Fruit fly (Drosophila melanogaster): ENCODE results near the gene CG1637.

The CG1637 gene

DNA sequence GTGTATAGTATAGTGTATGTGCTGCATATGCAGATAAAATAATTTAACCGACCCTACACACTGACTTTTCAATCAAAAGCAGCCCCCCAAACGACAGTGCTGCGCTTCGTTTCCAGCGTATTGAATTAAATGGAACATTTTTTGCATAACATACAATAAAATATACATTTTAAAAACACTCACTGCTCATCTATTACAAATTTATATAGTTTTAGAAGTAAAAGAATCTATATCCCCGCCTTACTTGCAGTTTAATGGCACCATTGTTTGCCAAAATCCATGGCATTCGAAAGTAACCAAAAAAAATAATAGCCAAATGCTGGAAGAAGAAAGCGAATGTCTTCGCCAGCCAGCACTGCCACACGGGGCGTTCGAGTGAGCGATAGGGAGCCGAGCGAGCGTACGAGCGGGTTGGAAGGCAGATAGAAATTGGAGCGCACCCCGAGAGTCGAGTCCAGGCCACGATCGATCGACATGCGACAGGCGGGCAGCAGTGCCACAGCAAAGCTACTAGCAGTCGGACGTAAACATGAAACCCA is 35.9 kb downstream of the CG1637 start, which contains the start of gene CG15209 (continued):
- no peak for TF ChIP-seq da (GFP tag; optimal IDR thresholded peaks at IDR 0.05)
- no peak for TF ChIP-seq ash1 (GFP tag; optimal IDR thresholded peaks at IDR 0.05)
- TF ChIP-seq CG14014 (GFP tag; IDR thresholded peaks at IDR 0.05) = no peak
- no peak for TF ChIP-seq CG15601 (tag; optimal IDR thresholded peaks at IDR 0.05)
- no peak for TF ChIP-seq Hr3 (GFP tag; optimal IDR thresholded peaks at IDR 0.05)
- no peak for TF ChIP-seq CG8290 (GFP tag; optimal IDR thresholded peaks at IDR 0.05)
- TF ChIP-seq CG8290 (tag; optimal IDR thresholded peaks at IDR 0.05) = no peak
- TF ChIP-seq zfh1 (GFP tag; IDR thresholded peaks at IDR 0.05) = no peak
- TF ChIP-seq Ravus (GFP tag; IDR thresholded peaks at IDR 0.05) = no peak
- TF ChIP-seq B-H2 (GFP tag; optimal IDR thresholded peaks at IDR 0.05) = no peak
- no peak for TF ChIP-seq E2f1 (GFP tag; IDR thresholded peaks at IDR 0.05)
- TF ChIP-seq Camta (GFP tag; optimal IDR thresholded peaks at IDR 0.05) = no peak
- no peak for TF ChIP-seq CG8281 (tag; optimal IDR thresholded peaks at IDR 0.05)
- TF ChIP-seq CG3407 (GFP tag; optimal IDR thresholded peaks at IDR 0.05) = no peak
- no peak for TF ChIP-seq CG8388 (GFP tag; optimal IDR thresholded peaks at IDR 0.05)
- TF ChIP-seq grau (tag; optimal IDR thresholded peaks at IDR 0.05) = no peak
- TF ChIP-seq MBD-R2 (GFP tag; IDR thresholded peaks at IDR 0.05) = no peak
- TF ChIP-seq NC2β (GFP tag; optimal IDR thresholded peaks at IDR 0.05) = no peak
- TF ChIP-seq Xrp1 (GFP tag; IDR thresholded peaks at IDR 0.05) = no peak
- no peak for TF ChIP-seq Dbx (GFP tag; IDR thresholded peaks at IDR 0.05)
- TF ChIP-seq nerfin-1 (tag; optimal IDR thresholded peaks at IDR 0.05) = no peak
- no peak for TF ChIP-seq GATAe (GFP tag; conservative IDR thresholded peaks at IDR 0.05)
- TF ChIP-seq unpg (GFP tag; optimal IDR thresholded peaks at IDR 0.05) = no peak
- no peak for TF ChIP-seq Side (GFP tag; optimal IDR thresholded peaks at IDR 0.05)
- 0 out of 3 replicates have a peak, but pooled peaks have one; percentile 11 for TF ChIP-seq row (GFP tag; IDR thresholded peaks at IDR 0.05)
- no peak for TF ChIP-seq CG2678 (tag; optimal IDR thresholded peaks at IDR 0.05)
- TF ChIP-seq CkIIα-i1 (GFP tag; IDR thresholded peaks at IDR 0.05) = no peak
- no peak for TF ChIP-seq crc (GFP tag; optimal IDR thresholded peaks at IDR 0.05)
- TF ChIP-seq crol (GFP tag; IDR thresholded peaks at IDR 0.05) = no peak
- peak; percentile 11 for TF ChIP-seq sug (tag; optimal IDR thresholded peaks at IDR 0.05)
- TF ChIP-seq Hmr (GFP tag; optimal IDR thresholded peaks at IDR 0.05) = no peak
- no peak for TF ChIP-seq Pdp1 (GFP tag; optimal IDR thresholded peaks at IDR 0.05)
- TF ChIP-seq chn (GFP tag; optimal IDR thresholded peaks at IDR 0.05) = no peak
- TF ChIP-seq Sry-β (GFP tag; optimal IDR thresholded peaks at IDR 0.05) = peak; percentile 79

DNA sequence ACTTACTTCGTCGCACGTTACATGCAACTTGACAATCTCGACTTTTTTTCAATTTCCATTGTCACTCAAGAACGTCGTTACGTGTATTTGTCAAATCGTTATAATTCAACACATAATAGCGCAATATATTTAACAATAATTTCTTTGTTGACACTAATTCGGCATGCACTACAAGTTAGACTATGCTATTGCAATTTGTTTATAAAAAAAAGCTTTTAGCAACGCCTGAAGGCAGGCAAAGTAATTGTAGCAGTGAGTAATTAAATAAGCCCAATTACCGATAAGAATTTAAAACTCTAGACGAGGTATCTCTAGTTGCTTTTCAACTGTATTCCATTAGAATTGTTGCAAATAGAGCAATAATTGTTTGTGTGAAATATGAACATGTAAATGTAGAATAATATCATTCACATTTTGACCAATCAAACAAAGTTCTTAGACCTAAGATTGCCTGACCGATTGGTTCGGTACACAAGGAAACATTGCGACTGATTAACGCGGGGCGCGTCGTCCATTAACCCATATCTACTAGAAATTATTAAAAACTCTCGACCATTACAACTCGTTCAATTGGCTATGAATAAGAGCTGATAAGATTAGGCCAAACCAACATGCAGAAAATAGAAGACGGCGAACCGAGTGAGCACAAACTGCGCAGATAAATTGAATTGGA is 36.7 kb downstream of the CG1637 start:
- no peak for TF ChIP-seq CG8089 (GFP tag; optimal IDR thresholded peaks at IDR 0.05)
- TF ChIP-seq Pdp1 (GFP tag; optimal IDR thresholded peaks at IDR 0.05) = no peak
- TF ChIP-seq Sry-δ (GFP tag; optimal IDR thresholded peaks at IDR 0.05) = no peak
- no peak for TF ChIP-seq CG10462 (GFP tag; optimal IDR thresholded peaks at IDR 0.05)
- TF ChIP-seq sim (GFP tag; IDR thresholded peaks at IDR 0.05) = no peak
- TF ChIP-seq CG31224 (GFP tag; IDR thresholded peaks at IDR 0.05) = no peak
- TF ChIP-seq CG1603 (tag; optimal IDR thresholded peaks at IDR 0.05) = no peak
- no peak for TF ChIP-seq chm (GFP tag; IDR thresholded peaks at IDR 0.05)
- no peak for TF ChIP-seq CG32532 (GFP tag; IDR thresholded peaks at IDR 0.05)
- TF ChIP-seq Poxn (GFP tag; IDR thresholded peaks at IDR 0.05) = no peak
- TF ChIP-seq CG11723 (GFP tag; optimal IDR thresholded peaks at IDR 0.05) = no peak
- no peak for TF ChIP-seq Nf-YA (GFP tag; IDR thresholded peaks at IDR 0.05)
- TF ChIP-seq Nf-YB (GFP tag; optimal IDR thresholded peaks at IDR 0.05) = peak; percentile 35
- TF ChIP-seq Lpt (GFP tag; optimal IDR thresholded peaks at IDR 0.05) = no peak
- no peak for TF ChIP-seq Oaz (GFP tag; IDR thresholded peaks at IDR 0.05)
- TF ChIP-seq chinmo (GFP tag; IDR thresholded peaks at IDR 0.05; ENCODE audit: partially characterized antibody) = 0 out of 4 replicates have a peak, but pooled peaks have one; percentile 49
- TF ChIP-seq CG14667 (GFP tag; IDR thresholded peaks at IDR 0.05) = no peak
- TF ChIP-seq crol (GFP tag; IDR thresholded peaks at IDR 0.05) = no peak
- TF ChIP-seq trem (tag; optimal IDR thresholded peaks at IDR 0.05) = no peak
- no peak for TF ChIP-seq Xrp1 (GFP tag; IDR thresholded peaks at IDR 0.05)
- no peak for TF ChIP-seq CG11456 (GFP tag; IDR thresholded peaks at IDR 0.05)
- TF ChIP-seq CG17912 (GFP tag; optimal IDR thresholded peaks at IDR 0.05) = no peak

All from whole organism, embryonic.